Fruit fly (Drosophila melanogaster) whole organism, embryonic: Measurements from ENCODE around the gene CG14853.

Experiments
- Adf1 ChIP-seq: fragments of 200-800 bp; sonication (Bioruptor generic); IDR thresholded peaks from 2 replicates; pipeline ENCODE4 v1.3.6; 2022; ENCODE audit warnings: missing biosample characterization, missing genetic modification characterization
- CG10274 ChIP-seq: fragments of 200-800 bp; sonication (Bioruptor generic); optimal IDR thresholded peaks from 3 replicates; lab custom pipeline; 2017; ENCODE audit warnings: missing biosample characterization, mild to moderate bottlenecking, missing genetic modification characterization
- CG12942 ChIP-seq: fragments of 200-800 bp; sonication (Bioruptor generic); optimal IDR thresholded peaks from 3 replicates; lab custom pipeline; 2016; ENCODE audit warnings: missing biosample characterization, missing genetic modification characterization
- CG1602 ChIP-seq: fragments of 200-800 bp; sonication (Bioruptor generic); optimal IDR thresholded peaks from 3 replicates; lab custom pipeline; 2016; ENCODE audit warnings: missing biosample characterization, missing genetic modification characterization
- CG1792 ChIP-seq: fragments of 200-800 bp; sonication (Bioruptor generic); optimal IDR thresholded peaks from 2 replicates; lab custom pipeline; 2016; ENCODE audit warnings: missing biosample characterization, missing genetic modification characterization
- CG2712 ChIP-seq: fragments of 200-800 bp; optimal IDR thresholded peaks from 3 replicates; lab custom pipeline; 2019; ENCODE audit warnings: missing biosample characterization, mild to moderate bottlenecking, missing genetic modification characterization, moderate library complexity
- CG31388 ChIP-seq: fragments of 200-800 bp; sonication (Bioruptor generic); optimal IDR thresholded peaks from 2 replicates; lab custom pipeline; 2016; ENCODE audit warnings: missing biosample characterization, missing genetic modification characterization
- CG3281 ChIP-seq: fragments of 200-800 bp; sonication (Bioruptor generic); optimal IDR thresholded peaks from 3 replicates; lab custom pipeline; 2017; ENCODE audit warnings: missing biosample characterization, mild to moderate bottlenecking, missing genetic modification characterization
- CG3407 ChIP-seq: fragments of 200-800 bp; sonication (Bioruptor generic); optimal IDR thresholded peaks from 2 replicates; lab custom pipeline; 2018; ENCODE audit warnings: missing biosample characterization, mild to moderate bottlenecking, missing genetic modification characterization
- CG3726 ChIP-seq: fragments of 200-800 bp; sonication (Bioruptor generic); IDR thresholded peaks from 3 replicates; pipeline ENCODE4, ENCODE4 v1.3.6; 2022; ENCODE audit warnings: missing biosample characterization, missing genetic modification characterization
- CG6175 ChIP-seq: fragments of 200-800 bp; sonication (Bioruptor generic); IDR thresholded peaks from 3 replicates; pipeline ENCODE4 v1.3.6; 2022; ENCODE audit warnings: missing biosample characterization, missing genetic modification characterization
- CG6654 ChIP-seq: fragments of 200-800 bp; sonication (Bioruptor generic); optimal IDR thresholded peaks from 2 replicates; lab custom pipeline; 2017; ENCODE audit warnings: missing biosample characterization, mild to moderate bottlenecking, missing genetic modification characterization
- CG6683 ChIP-seq: fragments of 200-800 bp; sonication (Bioruptor generic); optimal IDR thresholded peaks from 2 replicates; lab custom pipeline; 2017; ENCODE audit warnings: missing biosample characterization, mild to moderate bottlenecking, missing genetic modification characterization, missing genetic modification reagents
- CG7271 ChIP-seq: fragments of 200-800 bp; sonication (Bioruptor generic); optimal IDR thresholded peaks from 2 replicates; lab custom pipeline; 2018; ENCODE audit warnings: missing biosample characterization, mild to moderate bottlenecking, missing genetic modification characterization, moderate library complexity
- CG8359 ChIP-seq: fragments of 200-800 bp; sonication (Bioruptor generic); optimal IDR thresholded peaks from 2 replicates; lab custom pipeline; 2017; ENCODE audit warnings: missing biosample characterization, mild to moderate bottlenecking, missing genetic modification characterization, borderline replicate concordance
- CG9727 ChIP-seq: fragments of 200-800 bp; sonication (Bioruptor generic); optimal IDR thresholded peaks from 3 replicates; lab custom pipeline; 2017; ENCODE audit warnings: missing biosample characterization, mild to moderate bottlenecking, missing genetic modification characterization
- CG9817 ChIP-seq: fragments of 200-800 bp; sonication (Bioruptor generic); optimal IDR thresholded peaks from 2 replicates; lab custom pipeline; 2018; ENCODE audit warnings: missing biosample characterization, mild to moderate bottlenecking, missing genetic modification characterization, moderate library complexity
- D19A ChIP-seq: fragments of 200-800 bp; optimal IDR thresholded peaks from 3 replicates; lab custom pipeline; 2019; ENCODE audit warnings: missing biosample characterization, mild to moderate bottlenecking, missing genetic modification characterization, moderate library complexity
- Dek ChIP-seq: fragments of 200-800 bp; sonication (Bioruptor generic); optimal IDR thresholded peaks from 3 replicates; lab custom pipeline; 2019; ENCODE audit warnings: missing biosample characterization, mild to moderate bottlenecking, missing genetic modification characterization, moderate library complexity
- Fer1 ChIP-seq: fragments of 200-800 bp; sonication (Bioruptor generic); optimal IDR thresholded peaks from 2 replicates; lab custom pipeline; 2017; ENCODE audit warnings: missing biosample characterization, mild to moderate bottlenecking, missing genetic modification characterization
- Gug ChIP-seq: fragments of 200-800 bp; sonication (Bioruptor generic); IDR thresholded peaks from 4 replicates; pipeline ENCODE4 v1.3.6; 2022; ENCODE audit warnings: missing biosample characterization, missing genetic modification characterization
- Hsf ChIP-seq: fragments of 200-800 bp; sonication (Bioruptor generic); optimal IDR thresholded peaks from 3 replicates; lab custom pipeline; 2016; ENCODE audit warnings: missing biosample characterization, missing genetic modification characterization
- NC2α ChIP-seq: fragments of 200-800 bp; sonication (Bioruptor generic); optimal IDR thresholded peaks from 2 replicates; lab custom pipeline; 2016; ENCODE audit warnings: missing biosample characterization, missing genetic modification characterization
- Neu2 ChIP-seq: fragments of 200-800 bp; sonication (Bioruptor generic); optimal IDR thresholded peaks from 3 replicates; lab custom pipeline; 2016; ENCODE audit warnings: missing biosample characterization, missing genetic modification characterization, borderline replicate concordance
- Opbp ChIP-seq: fragments of 200-800 bp; sonication (Bioruptor generic); IDR thresholded peaks from 3 replicates; pipeline ENCODE4 v1.3.6; 2022; ENCODE audit warnings: missing biosample characterization, missing genetic modification characterization; ENCODE audit not compliant: partially characterized antibody
- Optix ChIP-seq: fragments of 200-800 bp; sonication (Bioruptor generic); IDR thresholded peaks from 3 replicates; pipeline ENCODE4 v1.3.6; 2022; ENCODE audit warnings: missing biosample characterization, missing genetic modification characterization
- Pdp1 ChIP-seq, 2 experiments: fragments of 200-800 bp; sonication (Bioruptor generic); optimal IDR thresholded peaks; 3 replicates each; lab custom pipeline; 2016; ENCODE audit warnings: missing biosample characterization in 2 of 2, missing genetic modification characterization in 2 of 2, mild to moderate bottlenecking in 1 of 2, moderate library complexity in 1 of 2
- Rfx ChIP-seq: fragments of 200-800 bp; sonication (Bioruptor generic); IDR thresholded peaks from 2 replicates; pipeline ENCODE4 v1.3.6; 2022; ENCODE audit warnings: missing biosample characterization, missing genetic modification characterization
- Sry-β ChIP-seq: fragments of 200-800 bp; sonication (Bioruptor generic); optimal IDR thresholded peaks from 2 replicates; lab custom pipeline; 2018; ENCODE audit warnings: missing biosample characterization, mild to moderate bottlenecking, missing genetic modification characterization, moderate library complexity
- ab ChIP-seq: fragments of 200-800 bp; sonication (Bioruptor generic); optimal IDR thresholded peaks from 2 replicates; lab custom pipeline; 2016; ENCODE audit warnings: missing biosample characterization, missing genetic modification characterization
- bbx ChIP-seq: fragments of 200-800 bp; sonication (Bioruptor generic); IDR thresholded peaks from 2 replicates; pipeline ENCODE4 v1.3.6; 2022; ENCODE audit warnings: missing biosample characterization, missing genetic modification characterization; ENCODE audit not compliant: partially characterized antibody
- br ChIP-seq: fragments of >200 bp; optimal IDR thresholded peaks from 2 replicates; lab custom pipeline; 2017
- caup ChIP-seq: fragments of 200-800 bp; sonication (Bioruptor generic); optimal IDR thresholded peaks from 3 replicates; lab custom pipeline; 2017; ENCODE audit warnings: missing biosample characterization, mild to moderate bottlenecking, missing genetic modification characterization, moderate library complexity; ENCODE audit not compliant: severe bottlenecking
- croc ChIP-seq: fragments of 200-800 bp; sonication (Bioruptor generic); conservative IDR thresholded peaks from 3 replicates; pipeline ENCODE4 v1.3.6; 2022; ENCODE audit warnings: missing biosample characterization, missing genetic modification characterization
- exex ChIP-seq: fragments of 200-800 bp; sonication (Bioruptor generic); optimal IDR thresholded peaks from 4 replicates; lab custom pipeline; 2018; ENCODE audit warnings: missing biosample characterization, mild to moderate bottlenecking, missing genetic modification characterization, moderate library complexity
- fd3F ChIP-seq: fragments of 200-800 bp; sonication (Bioruptor generic); optimal IDR thresholded peaks from 2 replicates; lab custom pipeline; 2018; ENCODE audit warnings: missing biosample characterization, mild to moderate bottlenecking, missing genetic modification characterization, moderate library complexity
- kni ChIP-seq: fragments of 200-800 bp; sonication (Bioruptor generic); optimal IDR thresholded peaks from 3 replicates; lab custom pipeline; 2017; ENCODE audit warnings: mild to moderate bottlenecking, missing biosample characterization, missing genetic modification reagents, missing genetic modification characterization
- lilli ChIP-seq: fragments of 200-800 bp; sonication (Bioruptor generic); optimal IDR thresholded peaks from 3 replicates; lab custom pipeline; 2016; ENCODE audit warnings: missing biosample characterization, missing genetic modification characterization
- maf-S ChIP-seq: fragments of 200-800 bp; sonication (Bioruptor generic); optimal IDR thresholded peaks from 2 replicates; lab custom pipeline; 2016; ENCODE audit warnings: missing biosample characterization, missing genetic modification characterization
- nerfin-2 ChIP-seq: fragments of 200-800 bp; sonication (Bioruptor generic); IDR thresholded peaks from 2 replicates; pipeline ENCODE4 v1.3.6; 2022; ENCODE audit warnings: missing biosample characterization, missing genetic modification characterization; ENCODE audit not compliant: partially characterized antibody
- odd ChIP-seq: fragments of 200-800 bp; sonication (Bioruptor generic); optimal IDR thresholded peaks from 2 replicates; lab custom pipeline; 2017; ENCODE audit warnings: missing biosample characterization, mild to moderate bottlenecking, missing genetic modification characterization
- otp ChIP-seq: fragments of 200-800 bp; sonication (Bioruptor generic); IDR thresholded peaks from 3 replicates; pipeline ENCODE4, ENCODE4 v1.3.6; 2022; ENCODE audit warnings: missing biosample characterization, missing genetic modification characterization
- prd ChIP-seq, 3 experiments: fragments of >200 bp in 2 of 3; fragments of 200-800 bp in 1 of 3; sonication (Bioruptor generic) in 1 of 3; optimal IDR thresholded peaks in 2 of 3; IDR thresholded peaks in 1 of 3; 2 replicates in 2 of 3; 3 replicates in 1 of 3; pipeline versions ENCODE4 v1.3.6 to Lab custom; 2017 to 2022; ENCODE audit warnings: missing biosample characterization in 1 of 3, missing genetic modification characterization in 1 of 3
- slou ChIP-seq: fragments of 200-800 bp; sonication (Bioruptor generic); optimal IDR thresholded peaks from 3 replicates; lab custom pipeline; 2016; ENCODE audit warnings: missing biosample characterization, missing genetic modification characterization
- sna ChIP-seq: fragments of 200-800 bp; sonication (Bioruptor generic); IDR thresholded peaks from 2 replicates; pipeline ENCODE4 v1.3.6; 2022; ENCODE audit warnings: missing biosample characterization, missing genetic modification characterization; ENCODE audit not compliant: partially characterized antibody
- tin ChIP-seq: fragments of 200-800 bp; sonication (Bioruptor generic); optimal IDR thresholded peaks from 3 replicates; lab custom pipeline; 2016; ENCODE audit warnings: missing biosample characterization, missing genetic modification characterization
- toy ChIP-seq: fragments of 200-800 bp; sonication (Bioruptor generic); IDR thresholded peaks from 2 replicates; pipeline ENCODE4 v1.3.6; 2022; ENCODE audit warnings: missing biosample characterization, missing genetic modification characterization
- zen ChIP-seq: fragments of 200-800 bp; sonication (Bioruptor generic); optimal IDR thresholded peaks from 3 replicates; lab custom pipeline; 2018; ENCODE audit warnings: missing biosample characterization, mild to moderate bottlenecking, missing genetic modification characterization, moderate library complexity

The CG14853 gene

dm6 chr3R:14590753-14591535, 18.5 kb upstream of the CG14853 start (continued):
- TF ChIP-seq Fer1 (no peak), CG6175 (no peak), CG1792 (GFP tag; lab: Kevin White, UChicago) (no peak), CG7271 (peak; percentile 90), otp (GFP tag; lab: Robert Waterston, UW) (peak; percentile 77; the same call in 2 of the 3 replicates), CG3281 (GFP tag; lab: Kevin White, UChicago) (peak; percentile 41), br (lab: Kevin White, UChicago) (no peak), odd (peak; percentile 80), croc (GFP tag; lab: Robert Waterston, UW) (peak; percentile 87), CG3726 (GFP tag; lab: Robert Waterston, UW) (0 out of 3 replicates have a peak, but pooled peaks have one; percentile 45), CG1602 (GFP tag; lab: Kevin White, UChicago) (peak; percentile 92), toy (GFP tag; lab: Robert Waterston, UW) (no peak), Adf1 (GFP tag; lab: Robert Waterston, UW) (no peak), exex (tag; lab: Kevin White, UChicago) (no peak), caup (GFP tag; lab: Kevin White, UChicago) (peak; percentile 26), NC2α (no peak), CG3407 (GFP tag; lab: Kevin White, UChicago) (peak; percentile 87), CG31388 (GFP tag; lab: Kevin White, UChicago) (peak; percentile 59), tin (GFP tag; lab: Kevin White, UChicago) (peak; percentile 84), slou (GFP tag; lab: Kevin White, UChicago) (peak; percentile 4), CG10274 (GFP tag; lab: Kevin White, UChicago) (peak; percentile 34), Neu2 (GFP tag; lab: Kevin White, UChicago) (no peak), Rfx (GFP tag; lab: Robert Waterston, UW) (peak; percentile 25; the same call in 1 of the 2 replicates), lilli (GFP tag; lab: Kevin White, UChicago) (peak; percentile 29), kni (GFP tag; lab: Kevin White, UChicago) (peak; percentile 85), Dek (tag; lab: Kevin White, UChicago) (peak; percentile 19), CG9817 (peak; percentile 36), zen (tag; lab: Kevin White, UChicago) (peak; percentile 95), CG2712 (peak; percentile 98), fd3F (GFP tag; lab: Kevin White, UChicago) (peak; percentile 8), CG9727 (GFP tag; lab: Kevin White, UChicago) (peak; percentile 97), sna (GFP tag; lab: Robert Waterston, UW) (no peak), bbx (no peak), Pdp1 (GFP tag; optimal IDR thresholded peaks at IDR 0.05; lab: Kevin White, UChicago) (peak; percentile 28 to 54), nerfin-2 (no peak), Sry-β (peak; percentile 52), prd (optimal IDR thresholded peaks at IDR 0.05; lab: Kevin White, UChicago) (no peak), prd (GFP tag; IDR thresholded peaks at IDR 0.05; lab: Robert Waterston, UW) (peak; percentile 90), maf-S (GFP tag; lab: Kevin White, UChicago) (no peak), Hsf (GFP tag; lab: Kevin White, UChicago) (peak; percentile 57), CG6654 (GFP tag; lab: Kevin White, UChicago) (peak; percentile 62), ab (GFP tag; lab: Kevin White, UChicago) (no peak), CG8359 (GFP tag; lab: Kevin White, UChicago) (peak; percentile 77), Gug (GFP tag; lab: Robert Waterston, UW) (peak; percentile 44; the same call in 1 of the 4 replicates), CG12942 (GFP tag; lab: Kevin White, UChicago) (peak; percentile 76), D19A (peak; percentile 93), Optix (GFP tag; lab: Robert Waterston, UW) (no peak), CG6683 (GFP tag; lab: Kevin White, UChicago) (no peak), Opbp (GFP tag; lab: Robert Waterston, UW) (no peak)
